Worm (Caenorhabditis elegans) whole organism, late embryonic: ENCODE data around the gene srpa-68.
A peak's percentile ranks its signal among the peaks of the same experiment; 100 is the strongest.

Experiments used
- C08G9.2 ChIP-seq: sonication (generic microtip); optimal IDR thresholded peaks from 2 replicates; lab custom pipeline; 2016; ENCODE audit warnings: mild to moderate bottlenecking, missing genetic modification characterization, moderate library complexity, missing compliant biosample characterization
- K02D7.2 ChIP-seq: sonication (generic microtip); optimal IDR thresholded peaks from 2 replicates; lab custom pipeline; 2017; ENCODE audit warnings: mild to moderate bottlenecking, missing genetic modification characterization, missing compliant biosample characterization
- Y22D7AL.16 ChIP-seq: sonication (generic microtip); optimal IDR thresholded peaks from 2 replicates; lab custom pipeline; 2016; ENCODE audit warnings: missing genetic modification characterization, missing compliant biosample characterization
- ahr-1 ChIP-seq: sonication (generic microtip); optimal IDR thresholded peaks from 2 replicates; lab custom pipeline; 2016; ENCODE audit warnings: missing genetic modification characterization, missing compliant biosample characterization
- ama-1 ChIP-seq: fragments of 150-350 bp; optimal IDR thresholded peaks from 2 replicates; lab custom pipeline; 2014
- ceh-14 ChIP-seq: sonication (generic microtip); optimal IDR thresholded peaks from 2 replicates; lab custom pipeline; 2016; ENCODE audit warnings: missing genotype, missing genetic modification characterization, missing compliant biosample characterization
- ceh-2 ChIP-seq: sonication (generic microtip); optimal IDR thresholded peaks from 2 replicates; lab custom pipeline; 2016; ENCODE audit warnings: missing genotype, missing genetic modification characterization, missing compliant biosample characterization
- ceh-22 ChIP-seq: sonication (generic microtip); optimal IDR thresholded peaks from 2 replicates; lab custom pipeline; 2017; ENCODE audit warnings: missing biosample characterization, missing genetic modification characterization
- ceh-24 ChIP-seq: sonication (generic microtip); optimal IDR thresholded peaks from 2 replicates; lab custom pipeline; 2016; ENCODE audit warnings: mild to moderate bottlenecking, missing genetic modification characterization, missing compliant biosample characterization
- ceh-30 ChIP-seq: fragments of 150-350 bp; optimal IDR thresholded peaks from 2 replicates; lab custom pipeline; 2014; ENCODE audit warnings: missing biosample characterization, missing genetic modification characterization
- ceh-31 ChIP-seq: sonication (generic microtip); optimal IDR thresholded peaks from 2 replicates; lab custom pipeline; 2016; ENCODE audit warnings: missing genetic modification characterization, missing compliant biosample characterization
- ceh-34 ChIP-seq: sonication (generic microtip); optimal IDR thresholded peaks from 2 replicates; lab custom pipeline; 2016; ENCODE audit warnings: mild to moderate bottlenecking, missing genetic modification characterization, missing compliant biosample characterization
- ceh-45 ChIP-seq: fragments of 200-800 bp; sonication (Bioruptor generic); IDR thresholded peaks from 2 replicates; pipeline ENCODE4 v1.3.6; 2022; ENCODE audit warnings: missing genetic modification reagents, missing genetic modification characterization, missing compliant biosample characterization
- ceh-48 ChIP-seq: sonication (generic microtip); optimal IDR thresholded peaks from 2 replicates; lab custom pipeline; 2016; ENCODE audit warnings: missing genetic modification characterization, inconsistent platforms, missing compliant biosample characterization
- ceh-6 ChIP-seq: fragments of 200-800 bp; sonication (Bioruptor generic); optimal IDR thresholded peaks from 2 replicates; lab custom pipeline; 2018; ENCODE audit warnings: mild to moderate bottlenecking, missing genetic modification characterization, missing compliant biosample characterization
- ceh-9 ChIP-seq: sonication (generic microtip); optimal IDR thresholded peaks from 2 replicates; lab custom pipeline; 2016; ENCODE audit warnings: mild to moderate bottlenecking, missing genetic modification characterization, inconsistent platforms, missing compliant biosample characterization
- che-1 ChIP-seq: sonication (generic microtip); optimal IDR thresholded peaks from 2 replicates; lab custom pipeline; 2016; ENCODE audit warnings: mild to moderate bottlenecking, missing genetic modification characterization, missing compliant biosample characterization
- dmd-4 ChIP-seq: sonication (generic microtip); optimal IDR thresholded peaks from 2 replicates; lab custom pipeline; 2016; ENCODE audit warnings: borderline replicate concordance, missing genetic modification characterization, missing compliant biosample characterization
- elt-4 ChIP-seq: sonication (generic microtip); optimal IDR thresholded peaks from 2 replicates; lab custom pipeline; 2016; ENCODE audit warnings: missing genetic modification characterization, missing compliant biosample characterization
- ets-4 ChIP-seq: sonication (generic microtip); optimal IDR thresholded peaks from 2 replicates; lab custom pipeline; 2016; ENCODE audit warnings: missing genetic modification characterization, missing compliant biosample characterization
- eyg-1 ChIP-seq: sonication (generic microtip); optimal IDR thresholded peaks from 2 replicates; lab custom pipeline; 2016; ENCODE audit warnings: missing genotype, missing genetic modification characterization, missing compliant biosample characterization
- fax-1 ChIP-seq: sonication (generic microtip); optimal IDR thresholded peaks from 2 replicates; lab custom pipeline; 2016; ENCODE audit warnings: missing genotype, missing genetic modification characterization, missing compliant biosample characterization
- fkh-10 ChIP-seq: fragments of 150-350 bp; optimal IDR thresholded peaks from 2 replicates; lab custom pipeline; 2014; ENCODE audit warnings: missing biosample characterization, missing genetic modification reagents, missing genetic modification characterization
- fkh-6 ChIP-seq: sonication (generic microtip); optimal IDR thresholded peaks from 2 replicates; lab custom pipeline; 2016; ENCODE audit warnings: missing genetic modification characterization, missing compliant biosample characterization
- gmeb-2 ChIP-seq: sonication (generic microtip); optimal IDR thresholded peaks from 2 replicates; lab custom pipeline; 2016; ENCODE audit warnings: missing genetic modification characterization, inconsistent platforms, missing compliant biosample characterization
- hlh-13 ChIP-seq: fragments of 200-800 bp; sonication (Bioruptor generic); optimal IDR thresholded peaks from 2 replicates; lab custom pipeline; 2018; ENCODE audit warnings: mild to moderate bottlenecking, missing genetic modification characterization, missing compliant biosample characterization
- hlh-15 ChIP-seq: sonication (generic microtip); optimal IDR thresholded peaks from 2 replicates; lab custom pipeline; 2016; ENCODE audit warnings: missing genetic modification characterization, missing compliant biosample characterization
- lim-6 ChIP-seq: sonication (generic microtip); optimal IDR thresholded peaks from 2 replicates; lab custom pipeline; 2016; ENCODE audit warnings: missing genetic modification characterization, missing compliant biosample characterization
- lin-11 ChIP-seq: fragments of 200-800 bp; sonication (Bioruptor generic); optimal IDR thresholded peaks from 2 replicates; lab custom pipeline; 2018; ENCODE audit warnings: mild to moderate bottlenecking, missing genetic modification characterization, missing compliant biosample characterization
- mec-3 ChIP-seq: sonication (generic microtip); optimal IDR thresholded peaks from 2 replicates; lab custom pipeline; 2016; ENCODE audit warnings: borderline replicate concordance, missing genetic modification characterization, missing compliant biosample characterization
- nfya-1 ChIP-seq: sonication (generic microtip); optimal IDR thresholded peaks from 2 replicates; lab custom pipeline; 2017; ENCODE audit warnings: missing genetic modification characterization, mild to moderate bottlenecking, missing compliant biosample characterization, antibody characterized with exemption, moderate library complexity
- nhr-11 ChIP-seq: fragments of 150-350 bp; optimal IDR thresholded peaks from 2 replicates; lab custom pipeline; 2014; ENCODE audit warnings: missing biosample characterization, missing genetic modification characterization
- npax-4 ChIP-seq: sonication (generic microtip); optimal IDR thresholded peaks from 2 replicates; lab custom pipeline; 2016; ENCODE audit warnings: missing genetic modification characterization, missing compliant biosample characterization
- odd-2 ChIP-seq: sonication (generic microtip); optimal IDR thresholded peaks from 2 replicates; lab custom pipeline; 2017; ENCODE audit warnings: antibody characterized with exemption, mild to moderate bottlenecking, missing genetic modification characterization, missing compliant biosample characterization
- pag-3 ChIP-seq: sonication (generic microtip); optimal IDR thresholded peaks from 2 replicates; lab custom pipeline; 2016; ENCODE audit warnings: missing compliant biosample characterization, missing genetic modification characterization, borderline replicate concordance
- pat-9 ChIP-seq: fragments of 200-800 bp; sonication (Bioruptor generic); optimal IDR thresholded peaks from 2 replicates; lab custom pipeline; 2018; ENCODE audit warnings: mild to moderate bottlenecking, missing genetic modification characterization, moderate library complexity, missing compliant biosample characterization
- pax-1 ChIP-seq: fragments of 150-350 bp; optimal IDR thresholded peaks from 2 replicates; lab custom pipeline; 2014; ENCODE audit warnings: missing biosample characterization, missing genetic modification characterization
- pha-2 ChIP-seq: sonication (generic microtip); optimal IDR thresholded peaks from 2 replicates; lab custom pipeline; 2017; ENCODE audit warnings: mild to moderate bottlenecking, missing genetic modification characterization, missing compliant biosample characterization
- pha-4 ChIP-seq: fragments of 150-350 bp; optimal IDR thresholded peaks from 2 replicates; lab custom pipeline; 2018; ENCODE audit warnings: missing biosample characterization, missing genetic modification reagents, missing genetic modification characterization
- sox-2 ChIP-seq: fragments of 200-800 bp; sonication (Bioruptor generic); IDR thresholded peaks from 2 replicates; pipeline ENCODE4 v1.3.6; 2022; ENCODE audit warnings: missing genetic modification reagents, missing genetic modification characterization, missing compliant biosample characterization
- sox-4 ChIP-seq: sonication (generic microtip); optimal IDR thresholded peaks from 2 replicates; lab custom pipeline; 2017; ENCODE audit warnings: mild to moderate bottlenecking, missing genetic modification characterization, inconsistent platforms, missing compliant biosample characterization
- syd-9 ChIP-seq: sonication (generic microtip); optimal IDR thresholded peaks from 2 replicates; lab custom pipeline; 2016; ENCODE audit warnings: mild to moderate bottlenecking, missing genetic modification characterization, moderate library complexity, missing compliant biosample characterization
- tbx-7 ChIP-seq: sonication (generic microtip); optimal IDR thresholded peaks from 2 replicates; lab custom pipeline; 2016; ENCODE audit warnings: missing genotype, missing genetic modification characterization, missing compliant biosample characterization
- ttx-3 ChIP-seq: sonication (generic microtip); optimal IDR thresholded peaks from 2 replicates; lab custom pipeline; 2016; ENCODE audit warnings: missing genetic modification reagents, missing genetic modification characterization, missing compliant biosample characterization
- unc-3 ChIP-seq, 2 experiments: fragments of 200-800 bp in 1 of 2; sonication (Bioruptor generic) in 1 of 2; sonication (generic microtip) in 1 of 2; conservative IDR thresholded peaks in 1 of 2; optimal IDR thresholded peaks in 1 of 2; 2 replicates each; pipeline versions ENCODE4 v1.3.6 to Lab custom; 2016 to 2022; ENCODE audit warnings: missing compliant biosample characterization in 2 of 2, missing genetic modification characterization in 2 of 2, missing genetic modification reagents in 1 of 2
- unc-86 ChIP-seq: sonication (generic microtip); optimal IDR thresholded peaks from 2 replicates; lab custom pipeline; 2016; ENCODE audit warnings: missing genetic modification characterization, missing compliant biosample characterization
- zip-5 ChIP-seq: sonication (generic microtip); optimal IDR thresholded peaks from 2 replicates; lab custom pipeline; 2016; ENCODE audit warnings: missing genetic modification characterization, missing compliant biosample characterization
- ztf-16 ChIP-seq: sonication (generic microtip); optimal IDR thresholded peaks from 2 replicates; lab custom pipeline; 2017; ENCODE audit warnings: missing genetic modification characterization, missing compliant biosample characterization

srpa-68 gene

ce11 chrV:12305677-12306076 is 14.2 kb upstream of the srpa-68 start:
- TF ChIP-seq pha-4 (tag; lab: Kevin White, UChicago) (no peak), gmeb-2 (tag; lab: Kevin White, UChicago) (no peak), ceh-45 (GFP tag; lab: Robert Waterston, UW) (no peak), sox-4 (no peak), ceh-9 (no peak), tbx-7 (tag; lab: Kevin White, UChicago) (no peak), eyg-1 (no peak), unc-86 (no peak)
- TF ChIP-seq, all 69 proteins: peak for 0

ce11 chrV:12303453-12304077 is 12.1 kb upstream of the srpa-68 start:
- TF ChIP-seq pha-2 (tag; lab: Kevin White, UChicago) (peak; percentile 98), ets-4 (peak; percentile 98), tbx-7 (tag; lab: Kevin White, UChicago) (peak; percentile 95), pax-1 (peak; percentile 29), fkh-6 (peak; percentile 99), ceh-45 (GFP tag; lab: Robert Waterston, UW) (peak; percentile 100), fax-1 (tag; lab: Kevin White, UChicago) (peak; percentile 99), lim-6 (tag; lab: Kevin White, UChicago) (peak; percentile 99), lin-11 (tag; lab: Kevin White, UChicago) (peak; percentile 98), pat-9 (peak; percentile 100), ceh-2 (peak; percentile 100), ceh-22 (tag; lab: Kevin White, UChicago) (peak; percentile 94), ceh-6 (GFP tag; lab: Kevin White, UChicago) (peak; percentile 100), ztf-16 (tag; lab: Kevin White, UChicago) (peak; percentile 100), ttx-3 (tag; lab: Kevin White, UChicago) (peak; percentile 99), nhr-11 (no peak), hlh-13 (GFP tag; lab: Kevin White, UChicago) (peak; percentile 100), elt-4 (peak; percentile 99), dmd-4 (tag; lab: Kevin White, UChicago) (peak; percentile 99), fkh-10 (GFP tag; lab: Kevin White, UChicago) (peak; percentile 97), ceh-31 (tag; lab: Kevin White, UChicago) (peak; percentile 98), zip-5 (tag; lab: Kevin White, UChicago) (peak; percentile 98), che-1 (peak; percentile 99), ceh-9 (peak; percentile 100), hlh-15 (peak; percentile 100), mec-3 (tag; lab: Kevin White, UChicago) (peak; percentile 99), ceh-30 (tag; lab: Kevin White, UChicago) (peak; percentile 93), syd-9 (tag; lab: Kevin White, UChicago) (peak; percentile 99), nfya-1 (tag; lab: Kevin White, UChicago) (peak; percentile 93), ceh-48 (peak; percentile 100), Y22D7AL.16 (tag; lab: Kevin White, UChicago) (peak; percentile 99), C08G9.2 (tag; lab: Kevin White, UChicago) (peak; percentile 98), ahr-1 (peak; percentile 99), pha-4 (tag; lab: Kevin White, UChicago) (no peak), pag-3 (tag; lab: Kevin White, UChicago) (peak; percentile 99), unc-3 (GFP tag; conservative IDR thresholded peaks at IDR 0.05; lab: Robert Waterston, UW) (peak; percentile 100), unc-3 (tag; optimal IDR thresholded peaks at IDR 0.05; lab: Kevin White, UChicago) (peak; percentile 100), npax-4 (peak; percentile 99), sox-2 (peak; percentile 98), ceh-14 (peak; percentile 99), sox-4 (peak; percentile 100), ama-1 (lab: Kevin White, UChicago) (peak; percentile 80), K02D7.2 (tag; lab: Kevin White, UChicago) (peak; percentile 100), ceh-34 (tag; lab: Kevin White, UChicago) (peak; percentile 100), unc-86 (peak; percentile 100), odd-2 (tag; lab: Kevin White, UChicago) (peak; percentile 94), ceh-24 (peak; percentile 99), eyg-1 (peak; percentile 100)
